Worm (Caenorhabditis elegans): ENCODE results near the gene npr-28.
A peak's percentile ranks its signal among the peaks of the same experiment; 100 is the strongest.

Gene npr-28

ce11 chrX:8386068-8386851 lies 35.4 kb upstream of the npr-28 start (continued):
- TF ChIP-seq elt-2 (tag; optimal IDR thresholded peaks at IDR 0.05) (peak; percentile 16), fkh-2 (tag; optimal IDR thresholded peaks at IDR 0.05) (no peak), ceh-9 (tag; optimal IDR thresholded peaks at IDR 0.05) (no peak), daf-12 (tag; optimal IDR thresholded peaks at IDR 0.05) (no peak), nhr-237 (tag; optimal IDR thresholded peaks at IDR 0.05) (no peak), ZK546.5 (tag; optimal IDR thresholded peaks at IDR 0.05) (no peak), nhr-12 (tag; optimal IDR thresholded peaks at IDR 0.05) (no peak), aly-2 (tag; optimal IDR thresholded peaks at IDR 0.05) (no peak), nhr-77 (tag; optimal IDR thresholded peaks at IDR 0.05) (no peak), egl-5 (tag; optimal IDR thresholded peaks at IDR 0.05) (peak; percentile 34), lsy-12 (tag; optimal IDR thresholded peaks at IDR 0.05) (peak; percentile 45), R02D3.7 (tag; optimal IDR thresholded peaks at IDR 0.05) (no peak), nfya-1 (tag; optimal IDR thresholded peaks at IDR 0.05; ENCODE audit: insufficient read depth) (peak; percentile 54), ztf-11 (tag; optimal IDR thresholded peaks at IDR 0.05) (no peak)

- TF ChIP-seq fkh-2 (tag; optimal IDR thresholded peaks at IDR 0.05) (no peak), nhr-237 (tag; optimal IDR thresholded peaks at IDR 0.05) (no peak), lsy-12 (tag; optimal IDR thresholded peaks at IDR 0.05) (no peak), nhr-28 (tag; optimal IDR thresholded peaks at IDR 0.05) (no peak), mml-1 (tag; optimal IDR thresholded peaks at IDR 0.05) (no peak), lin-15B (tag; optimal IDR thresholded peaks at IDR 0.05) (no peak), nhr-67 (tag; optimal IDR thresholded peaks at IDR 0.05) (no peak), pha-4 (tag; optimal IDR thresholded peaks at IDR 0.05) (no peak), lin-39 (tag; optimal IDR thresholded peaks at IDR 0.05) (no peak), unc-62 (GFP tag; optimal IDR thresholded peaks at IDR 0.05) (no peak), nhr-25 (tag; optimal IDR thresholded peaks at IDR 0.05) (peak; percentile 24), unc-39 (tag; optimal IDR thresholded peaks at IDR 0.05) (no peak), nhr-43 (tag; optimal IDR thresholded peaks at IDR 0.05; ENCODE audit: poor library complexity, severe bottlenecking) (no peak), nhr-23 (tag; optimal IDR thresholded peaks at IDR 0.05) (peak; percentile 7), elt-2 (tag; optimal IDR thresholded peaks at IDR 0.05) (no peak), ztf-11 (tag; optimal IDR thresholded peaks at IDR 0.05) (no peak), aly-2 (tag; optimal IDR thresholded peaks at IDR 0.05) (no peak), ZK546.5 (tag; optimal IDR thresholded peaks at IDR 0.05) (no peak)
These were observed 33.8 kb upstream of the npr-28 start, which contains the start of gene F41D9.2 for ce11 chrX:8384642-8385181. Gene F41D9.2 (minus strand): TSS chrX:8384945.

DNA sequence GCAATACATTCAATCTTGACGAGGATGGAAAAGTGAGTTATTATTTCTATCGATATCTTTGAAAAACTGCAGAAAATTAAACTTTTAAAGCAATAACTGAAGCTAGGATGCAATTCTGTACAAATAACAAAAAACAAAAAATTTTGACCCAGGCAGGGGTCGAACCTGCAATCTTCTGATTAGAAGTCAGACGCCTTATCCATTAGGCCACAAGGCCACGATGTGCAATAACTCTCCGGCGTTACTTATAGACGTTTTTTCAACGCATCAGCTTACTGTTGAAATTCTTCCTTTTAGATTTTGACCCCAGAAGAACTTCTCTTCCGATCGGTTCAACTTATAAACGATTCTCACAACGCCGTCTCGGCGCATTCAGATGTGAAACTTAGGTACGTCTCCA lies 30.8 kb upstream of the npr-28 start:
- TF ChIP-seq jun-1 (tag; optimal IDR thresholded peaks at IDR 0.05) (no peak), nhr-25 (tag; optimal IDR thresholded peaks at IDR 0.05) (no peak), ama-1 (optimal IDR thresholded peaks at IDR 0.05) (no peak), skn-1 (tag; optimal IDR thresholded peaks at IDR 0.05) (no peak), nhr-12 (tag; optimal IDR thresholded peaks at IDR 0.05) (no peak), lin-15B (tag; optimal IDR thresholded peaks at IDR 0.05) (no peak), aly-2 (tag; optimal IDR thresholded peaks at IDR 0.05) (no peak), egl-5 (tag; optimal IDR thresholded peaks at IDR 0.05) (no peak), eor-1 (tag; optimal IDR thresholded peaks at IDR 0.05) (no peak), pqm-1 (tag; optimal IDR thresholded peaks at IDR 0.05) (no peak), lin-39 (tag; optimal IDR thresholded peaks at IDR 0.05) (peak; percentile 1), snpc-4 (tag; optimal IDR thresholded peaks at IDR 0.05) (no peak), elt-3 (tag; optimal IDR thresholded peaks at IDR 0.05) (no peak), elt-2 (tag; optimal IDR thresholded peaks at IDR 0.05) (peak; percentile 22), daf-12 (tag; optimal IDR thresholded peaks at IDR 0.05) (no peak), nhr-23 (tag; optimal IDR thresholded peaks at IDR 0.05) (no peak), nhr-237 (tag; optimal IDR thresholded peaks at IDR 0.05) (no peak), elt-1 (tag; optimal IDR thresholded peaks at IDR 0.05) (no peak), lsy-12 (tag; optimal IDR thresholded peaks at IDR 0.05) (peak; percentile 42), ceh-28 (tag; optimal IDR thresholded peaks at IDR 0.05) (no peak), nhr-76 (tag; optimal IDR thresholded peaks at IDR 0.05) (no peak), nhr-67 (tag; optimal IDR thresholded peaks at IDR 0.05) (no peak)

DNA sequence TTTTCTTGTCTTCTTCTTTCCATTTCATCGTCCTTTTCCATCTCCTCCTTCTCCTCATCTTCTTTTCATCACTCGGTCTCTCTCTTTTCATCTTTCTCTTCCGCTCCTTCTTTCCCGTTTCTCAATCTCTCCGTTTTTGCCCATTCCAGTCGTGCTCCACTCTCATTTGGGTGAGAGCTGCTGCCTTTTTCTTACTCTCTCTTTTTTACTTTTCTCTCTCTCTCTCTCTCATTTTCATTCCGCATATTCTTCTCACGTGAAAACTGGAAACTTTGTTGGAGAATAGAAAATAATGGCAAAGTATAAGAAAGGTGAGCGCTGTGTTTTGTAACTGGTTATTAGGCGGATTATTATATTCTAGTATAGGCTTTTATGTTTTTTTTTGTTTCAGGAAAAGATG lies 27.4 kb upstream of the npr-28 start, which contains the start of gene tbc-18:
tbc-18 (plus strand) TSS at position 246 of the 400 bp plus-strand sequence.
- TF ChIP-seq fkh-10 (GFP tag; optimal IDR thresholded peaks at IDR 0.05), result peak; percentile 68
- TF ChIP-seq skn-1 (tag; optimal IDR thresholded peaks at IDR 0.05), result peak; percentile 54
- no peak for TF ChIP-seq unc-62 (GFP tag; optimal IDR thresholded peaks at IDR 0.05)
- no peak for TF ChIP-seq elt-2 (tag; optimal IDR thresholded peaks at IDR 0.05)
- TF ChIP-seq hmg-11 (tag; optimal IDR thresholded peaks at IDR 0.05), result peak; percentile 4
- TF ChIP-seq jun-1 (tag; optimal IDR thresholded peaks at IDR 0.05), result peak; percentile 0
- peak; percentile 82 for TF ChIP-seq nfya-1 (tag; optimal IDR thresholded peaks at IDR 0.05; ENCODE audit: insufficient read depth)
- TF ChIP-seq pqm-1 (tag; optimal IDR thresholded peaks at IDR 0.05), result peak; percentile 4
- no peak for TF ChIP-seq ztf-11 (tag; optimal IDR thresholded peaks at IDR 0.05)
- peak; percentile 61 for TF ChIP-seq lin-39 (tag; optimal IDR thresholded peaks at IDR 0.05)

Measured in whole organism, L3 larva.